Worm (Caenorhabditis elegans): ENCODE measurements around the gene F57A8.7.

DNA sequence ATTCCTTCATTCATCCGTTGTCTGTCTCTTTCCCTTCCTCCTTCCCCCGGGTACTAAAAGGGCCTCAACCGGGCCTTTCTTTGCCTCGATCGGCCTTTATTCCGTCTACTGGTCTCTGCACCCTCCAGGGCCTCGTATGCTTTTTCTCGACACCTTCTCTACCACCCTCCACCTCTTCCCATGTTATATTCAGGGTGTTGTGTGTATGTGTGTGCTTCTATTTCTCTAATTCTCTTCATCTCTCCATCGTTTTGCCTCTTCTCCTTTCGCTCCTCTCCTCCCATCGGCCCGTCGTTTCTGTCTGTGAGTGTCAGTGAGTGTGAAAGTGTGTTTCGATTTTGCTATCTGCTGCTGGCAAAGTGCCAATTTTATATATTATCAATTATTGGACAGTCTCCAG lies 35.7 kb upstream of the F57A8.7 start:
- TF ChIP-seq zip-5 (tag; optimal IDR thresholded peaks at IDR 0.05) = no peak
- peak; percentile 17 for TF ChIP-seq hlh-6 (tag; optimal IDR thresholded peaks at IDR 0.05)
- TF ChIP-seq ref-2 (tag; optimal IDR thresholded peaks at IDR 0.05) = peak; percentile 52
- TF ChIP-seq mec-3 (tag; optimal IDR thresholded peaks at IDR 0.05; ENCODE audit: borderline replicate concordance) = no peak
- TF ChIP-seq fkh-10 (GFP tag; optimal IDR thresholded peaks at IDR 0.05) = no peak
- TF ChIP-seq pha-4 (tag; optimal IDR thresholded peaks at IDR 0.05) = no peak
- no peak for TF ChIP-seq ama-1 (optimal IDR thresholded peaks at IDR 0.05)
- peak; percentile 8 for TF ChIP-seq rnt-1 (tag; optimal IDR thresholded peaks at IDR 0.05)
- no peak for TF ChIP-seq ztf-16 (tag; optimal IDR thresholded peaks at IDR 0.05)
- no peak for TF ChIP-seq odd-2 (tag; optimal IDR thresholded peaks at IDR 0.05)
